Worm (Caenorhabditis elegans): ENCODE measurements around the gene fbxa-85.
"Not testable (repeated sequence)": the region's sequence is repeated elsewhere in the genome, so short reads cannot be mapped to it uniquely, and the experiment has no call there.

fbxa-85 gene

DNA sequence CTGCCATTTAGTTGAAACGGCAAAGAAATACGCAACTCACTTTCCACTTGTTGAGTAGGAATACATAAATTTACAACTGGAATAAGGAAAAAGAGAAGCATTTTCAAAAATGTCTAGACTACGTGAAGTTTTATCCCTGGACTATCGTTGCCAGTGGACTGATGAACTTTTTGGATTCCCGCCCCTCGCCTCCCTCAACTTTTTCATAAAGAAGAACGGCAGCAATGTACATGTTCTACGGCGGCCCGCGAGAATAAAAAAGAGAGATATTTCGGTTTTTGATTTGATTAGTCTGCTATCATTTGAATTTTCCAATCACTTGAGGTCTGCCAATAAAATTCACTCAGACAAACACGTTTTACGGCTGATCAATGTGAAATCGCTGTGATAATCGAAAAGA, 10.1 kb upstream of the fbxa-85 start, which contains the start of gene clec-243:
Gene clec-243, minus strand, starts transcription at position 101 of the 400 bp plus-strand sequence.
- TF ChIP-seq zip-2 (tag; optimal IDR thresholded peaks at IDR 0.05) (no peak), ceh-32 (tag; optimal IDR thresholded peaks at IDR 0.05; ENCODE audit: poor library complexity) (no peak), Y105C5A.15 (GFP tag; IDR thresholded peaks at IDR 0.05) (no peak), hmg-1.1 (GFP tag; IDR thresholded peaks at IDR 0.05) (no peak)

DNA sequence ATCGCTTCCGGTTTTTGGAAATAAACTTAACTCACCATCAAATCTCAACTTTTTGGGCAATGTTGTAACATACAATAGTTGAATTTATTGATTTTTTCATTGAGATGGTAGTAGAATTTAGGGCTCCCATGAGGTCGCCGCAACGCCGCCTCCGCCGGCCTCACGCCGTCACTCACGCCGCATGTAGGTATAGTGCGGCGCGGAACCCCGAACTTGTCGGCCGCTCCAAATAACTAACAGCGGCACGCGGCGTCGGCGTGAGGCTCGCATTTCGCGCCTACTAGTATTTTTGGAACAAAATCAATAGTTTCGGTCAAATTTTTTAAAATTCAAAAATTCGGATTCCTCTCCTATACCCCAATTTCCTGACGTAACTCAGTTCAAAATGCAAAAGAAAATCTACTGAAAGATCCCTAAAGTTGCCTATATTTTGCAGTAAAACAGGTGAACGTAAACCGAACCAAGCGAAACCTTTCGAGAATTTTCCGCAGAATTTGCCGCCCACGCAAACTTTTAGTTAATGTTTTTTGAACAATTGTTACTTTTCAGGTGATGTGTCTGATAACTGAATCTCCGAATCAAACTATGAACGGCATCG, 7.5 kb upstream of the fbxa-85 start, which contains the start of gene Y61B8A.6:
Gene Y61B8A.6, plus strand, starts transcription at position 548 of the 598 bp plus-strand sequence.
- peak; percentile 73 for TF ChIP-seq set-16 (GFP tag; IDR thresholded peaks at IDR 0.05)
- TF ChIP-seq unc-39 (tag; optimal IDR thresholded peaks at IDR 0.05): no peak

DNA sequence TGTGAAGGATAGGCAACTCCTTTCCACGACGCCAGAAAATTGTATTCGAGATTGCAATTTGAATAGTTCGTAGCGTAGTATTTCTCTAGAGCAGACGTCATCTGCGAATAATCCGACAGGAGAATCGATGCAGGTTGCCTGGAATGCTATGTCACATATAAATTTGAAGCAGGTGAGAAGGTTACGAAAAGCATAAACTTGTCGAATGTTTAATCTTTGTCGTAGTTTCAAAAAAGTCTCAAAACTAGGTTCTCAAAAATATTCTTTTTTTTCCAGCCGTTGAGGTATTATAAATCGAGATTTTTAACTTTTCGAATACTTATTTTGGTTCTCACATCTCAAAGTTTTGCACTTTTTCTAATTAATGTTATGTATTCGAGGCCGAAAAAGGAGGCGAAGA, 3.9 kb upstream of the fbxa-85 start, which contains the start of gene srh-116:
Gene srh-116, minus strand, starts transcription at position 101 of the 400 bp plus-strand sequence.
- TF ChIP-seq dmd-8 (GFP tag; IDR thresholded peaks at IDR 0.05); F37D6.2 (tag; optimal IDR thresholded peaks at IDR 0.05); unc-62 (GFP tag; optimal IDR thresholded peaks at IDR 0.05 in 1 of 2); unc-62 (tag; optimal IDR thresholded peaks at IDR 0.05): not testable (repeated sequence)

DNA sequence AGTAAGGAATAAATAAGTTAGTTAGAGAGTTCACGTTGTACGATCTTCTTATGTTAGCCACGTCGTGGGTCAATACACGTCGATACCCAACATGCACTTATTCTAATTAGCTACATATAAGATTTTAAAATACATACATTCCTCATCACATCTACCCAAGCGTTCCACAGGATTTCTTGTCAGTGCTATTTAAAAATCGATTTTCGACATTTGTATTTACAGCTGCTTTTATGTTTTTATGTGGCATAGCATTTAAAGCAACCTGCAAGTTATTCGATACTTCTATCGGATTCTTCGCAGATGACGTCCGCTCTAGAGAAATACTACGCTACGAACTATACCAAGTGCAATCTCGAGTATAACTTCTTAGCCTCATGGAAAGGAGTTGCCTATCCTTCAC, 3.5 kb upstream of the fbxa-85 start, which contains the start of gene srh-115:
Gene srh-115, plus strand, starts transcription at position 301 of the 400 bp plus-strand sequence.
- TF ChIP-seq lin-39 (tag; optimal IDR thresholded peaks at IDR 0.05): no peak
- no peak for TF ChIP-seq snpc-1.2 (GFP tag; IDR thresholded peaks at IDR 0.05)
- no peak for TF ChIP-seq dmd-9 (GFP tag; IDR thresholded peaks at IDR 0.05)
- no peak for TF ChIP-seq ceh-82 (tag; optimal IDR thresholded peaks at IDR 0.05)
- TF ChIP-seq F10B5.3 (tag; optimal IDR thresholded peaks at IDR 0.05): no peak
- TF ChIP-seq madf-9 (GFP tag; conservative IDR thresholded peaks at IDR 0.05): no peak
- no peak for TF ChIP-seq vab-7 (GFP tag; IDR thresholded peaks at IDR 0.05)
- TF ChIP-seq D1046.2 (GFP tag; IDR thresholded peaks at IDR 0.05): no peak
- TF ChIP-seq spr-3 (GFP tag; optimal IDR thresholded peaks at IDR 0.05): no peak
- TF ChIP-seq mxl-3 (GFP tag; optimal IDR thresholded peaks at IDR 0.05): no peak
- no peak for TF ChIP-seq Y75B8A.6 (GFP tag; IDR thresholded peaks at IDR 0.05)
- TF ChIP-seq duxl-1 (tag; optimal IDR thresholded peaks at IDR 0.05; ENCODE audit: poor library complexity): no peak
- no peak for TF ChIP-seq fkh-10 (GFP tag; optimal IDR thresholded peaks at IDR 0.05)
- TF ChIP-seq unc-62 (GFP tag; optimal IDR thresholded peaks at IDR 0.05 in 1 of 2): no peak
- no peak for TF ChIP-seq unc-62 (tag; optimal IDR thresholded peaks at IDR 0.05)
- no peak for TF ChIP-seq ZK546.5 (tag; optimal IDR thresholded peaks at IDR 0.05)
- no peak for TF ChIP-seq cey-2 (tag; optimal IDR thresholded peaks at IDR 0.05; ENCODE audit: borderline replicate concordance, insufficient read depth)
- no peak for TF ChIP-seq ztf-11 (tag; optimal IDR thresholded peaks at IDR 0.05)
- TF ChIP-seq skn-1 (tag; optimal IDR thresholded peaks at IDR 0.05): no peak
- no peak for TF ChIP-seq set-16 (GFP tag; IDR thresholded peaks at IDR 0.05)

DNA sequence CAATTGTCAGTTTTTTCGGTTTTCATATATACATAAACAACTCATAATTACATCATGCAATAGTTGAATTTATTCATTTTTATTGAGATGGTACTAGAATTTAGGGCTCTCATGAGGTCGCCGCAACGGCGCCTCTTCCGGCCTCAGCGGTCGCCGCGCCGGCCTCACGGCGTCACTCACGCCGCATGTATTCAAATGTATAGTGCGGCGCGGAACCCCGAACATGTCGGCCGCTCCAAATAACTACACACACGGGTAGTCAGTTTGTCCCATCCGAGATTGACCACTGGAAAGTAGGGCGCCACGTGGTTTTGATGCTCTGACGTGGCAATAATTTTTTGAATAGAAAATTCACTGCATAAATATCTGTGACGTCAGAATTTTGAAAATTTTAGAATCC, 1.3 kb upstream of the fbxa-85 start:
- no peak for TF ChIP-seq saeg-2 (GFP tag; IDR thresholded peaks at IDR 0.05)
- TF ChIP-seq vab-7 (GFP tag; IDR thresholded peaks at IDR 0.05): no peak
- TF ChIP-seq set-16 (GFP tag; IDR thresholded peaks at IDR 0.05): peak; percentile 59; the same call in 1 of the 2 replicates
- no peak for TF ChIP-seq hmg-1.1 (GFP tag; IDR thresholded peaks at IDR 0.05)
- no peak for TF ChIP-seq dmd-6 (GFP tag; IDR thresholded peaks at IDR 0.05)
- TF ChIP-seq egl-43 (GFP tag; IDR thresholded peaks at IDR 0.05): no peak

DNA sequence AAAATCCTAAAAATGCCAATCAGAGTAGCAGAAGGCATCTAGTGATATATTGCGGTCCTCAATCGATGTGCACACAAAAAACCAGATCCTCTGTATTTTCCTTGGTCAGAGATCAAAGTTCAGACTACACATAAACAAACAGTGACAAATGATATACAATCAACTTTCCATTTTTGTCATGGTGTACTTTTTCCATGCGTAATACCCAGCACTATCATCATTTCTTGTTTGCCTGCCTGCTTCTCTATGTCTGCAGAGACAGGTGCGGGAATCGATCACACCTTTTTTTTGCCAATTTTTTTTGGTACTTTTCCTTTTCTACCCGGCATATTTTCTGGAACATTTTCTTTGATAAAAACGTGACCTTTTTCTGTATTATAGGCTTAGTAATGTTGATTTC, 724 bp upstream of the fbxa-85 start:
- no peak for TF ChIP-seq lin-1 (GFP tag; IDR thresholded peaks at IDR 0.05)
- peak; percentile 32 for TF ChIP-seq pqm-1 (tag; optimal IDR thresholded peaks at IDR 0.05)
- peak; percentile 64 for TF ChIP-seq duxl-1 (tag; optimal IDR thresholded peaks at IDR 0.05; ENCODE audit: poor library complexity)
- TF ChIP-seq ctbp-1 (GFP tag; IDR thresholded peaks at IDR 0.05): no peak
- TF ChIP-seq unc-62 (GFP tag; optimal IDR thresholded peaks at IDR 0.05 in 1 of 2): peak in 1 of 2 experiments; percentile 1
- TF ChIP-seq unc-62 (tag; optimal IDR thresholded peaks at IDR 0.05): no peak
- no peak for TF ChIP-seq mxl-3 (GFP tag; optimal IDR thresholded peaks at IDR 0.05)
- TF ChIP-seq ztf-7 (tag; optimal IDR thresholded peaks at IDR 0.05): no peak
- TF ChIP-seq jun-1 (tag; optimal IDR thresholded peaks at IDR 0.05): no peak
- TF ChIP-seq lin-38 (GFP tag; IDR thresholded peaks at IDR 0.05): no peak
- TF ChIP-seq egl-27 (tag; optimal IDR thresholded peaks at IDR 0.05): no peak
- TF ChIP-seq nhr-11 (tag; optimal IDR thresholded peaks at IDR 0.05): no peak
- TF ChIP-seq nhr-10 (tag; optimal IDR thresholded peaks at IDR 0.05): no peak
- TF ChIP-seq mxl-2 (GFP tag; conservative IDR thresholded peaks at IDR 0.05): no peak
- TF ChIP-seq daf-16 (GFP tag; optimal IDR thresholded peaks at IDR 0.05): no peak
- TF ChIP-seq daf-16 (tag; optimal IDR thresholded peaks at IDR 0.05): no peak
